Fruit fly (Drosophila melanogaster) whole organism, embryonic: ENCODE results near the gene dhd.

ENCODE experiments used
- CG14050 ChIP-seq: fragments of 200-800 bp; sonication (Bioruptor generic); IDR thresholded peaks from 3 replicates; pipeline ENCODE4 v1.3.6; 2022; ENCODE audit warnings: missing biosample characterization, missing genetic modification characterization
- CG17359 ChIP-seq: fragments of 200-800 bp; sonication (Bioruptor generic); optimal IDR thresholded peaks from 3 replicates; lab custom pipeline; 2018; ENCODE audit warnings: missing biosample characterization, mild to moderate bottlenecking, missing genetic modification characterization, moderate library complexity
- CG6854 ChIP-seq: fragments of 200-800 bp; sonication (Bioruptor generic); optimal IDR thresholded peaks from 3 replicates; lab custom pipeline; 2017; ENCODE audit warnings: missing biosample characterization, mild to moderate bottlenecking, missing genetic modification characterization
- CG7928 ChIP-seq: fragments of 200-800 bp; sonication (Bioruptor generic); optimal IDR thresholded peaks from 2 replicates; lab custom pipeline; 2017; ENCODE audit warnings: missing biosample characterization, mild to moderate bottlenecking, missing genetic modification characterization
- HmgZ ChIP-seq: fragments of 200-800 bp; sonication (Bioruptor generic); optimal IDR thresholded peaks from 2 replicates; lab custom pipeline; 2018; ENCODE audit warnings: missing biosample characterization, mild to moderate bottlenecking, missing genetic modification characterization
- Hr78 ChIP-seq, 2 experiments: fragments of 200-800 bp in 1 of 2; fragments of >200 bp in 1 of 2; sonication (Bioruptor generic) in 1 of 2; optimal IDR thresholded peaks; 2 replicates each; lab custom pipeline; 2017 to 2019; ENCODE audit warnings: missing biosample characterization in 2 of 2, missing genetic modification characterization in 2 of 2, mild to moderate bottlenecking in 1 of 2, moderate library complexity in 1 of 2
- seq ChIP-seq: fragments of 200-800 bp; sonication (Bioruptor generic); IDR thresholded peaks from 2 replicates; pipeline ENCODE4 v1.3.6; 2022; ENCODE audit warnings: missing biosample characterization, missing genetic modification characterization

DNA sequence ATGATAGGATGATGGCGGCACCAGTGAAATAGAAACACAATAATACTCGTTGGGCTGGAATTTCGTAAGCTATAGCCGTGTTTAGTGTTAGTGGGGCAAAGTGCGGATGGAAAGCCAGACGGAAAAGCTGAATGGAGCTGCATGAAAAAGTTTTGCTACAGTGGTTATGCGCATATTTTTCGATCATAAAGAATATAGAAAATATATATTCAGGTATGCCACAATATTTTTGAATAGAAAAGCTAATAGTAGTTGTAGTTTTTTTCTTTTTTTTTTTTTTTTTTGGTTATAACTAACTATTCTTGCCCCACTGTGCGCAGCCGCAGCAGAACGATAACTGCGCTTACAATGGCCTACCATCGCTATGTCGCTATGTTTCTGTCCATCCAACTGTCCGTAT lies 25.5 kb upstream of the dhd start:
- peak; percentile 15 for TF ChIP-seq CG17359 (tag; lab: Kevin White, UChicago)
- 0 out of 3 replicates have a peak, but pooled peaks have one; percentile 12 for TF ChIP-seq CG14050 (GFP tag; lab: Robert Waterston, UW)
- TF ChIP-seq CG7928 (GFP tag; lab: Kevin White, UChicago), result no peak
- TF ChIP-seq CG6854 (GFP tag; lab: Kevin White, UChicago), result no peak
- no peak for TF ChIP-seq seq (GFP tag; lab: Robert Waterston, UW)
- TF ChIP-seq HmgZ (tag; lab: Kevin White, UChicago), result no peak
- no peak for TF ChIP-seq Hr78 (GFP tag; optimal IDR thresholded peaks at IDR 0.05; lab: Kevin White, UChicago)
